Worm (Caenorhabditis elegans) whole organism, L4 larva: ENCODE data around the gene sam-4.

Experiments
- F26F4.8 ChIP-seq: fragments of 200-800 bp; sonication (Bioruptor generic); conservative IDR thresholded peaks from 2 replicates; pipeline ENCODE4 v1.3.6; 2022; ENCODE audit warnings: missing genetic modification characterization, missing compliant biosample characterization
- Y48G9A.11 ChIP-seq: fragments of 200-800 bp; sonication (Bioruptor generic); IDR thresholded peaks from 2 replicates; pipeline ENCODE4 v1.3.6; 2022; ENCODE audit warnings: missing genetic modification reagents, missing genetic modification characterization, missing compliant biosample characterization
- ama-1 ChIP-seq: fragments of 150-350 bp; optimal IDR thresholded peaks from 2 replicates; lab custom pipeline; 2014; ENCODE audit warnings: inconsistent platforms, mixed read lengths
- ceh-82 ChIP-seq: sonication (generic microtip); optimal IDR thresholded peaks from 2 replicates; lab custom pipeline; 2017; ENCODE audit warnings: missing biosample characterization, missing genetic modification characterization
- fos-1 ChIP-seq: fragments of 150-350 bp; optimal IDR thresholded peaks from 2 replicates; lab custom pipeline; 2014; ENCODE audit warnings: missing biosample characterization, missing genetic modification characterization
- lir-3 ChIP-seq: sonication (generic microtip); optimal IDR thresholded peaks from 2 replicates; lab custom pipeline; 2016; ENCODE audit warnings: mild to moderate bottlenecking, missing genetic modification characterization, missing compliant biosample characterization
- lsy-2 ChIP-seq, 2 experiments: fragments of 150-350 bp in 1 of 2; sonication (generic microtip) in 1 of 2; optimal IDR thresholded peaks; 2 replicates each; lab custom pipeline; 2014 to 2017; ENCODE audit warnings: missing biosample characterization in 2 of 2, missing genetic modification characterization in 2 of 2
- mdl-1 ChIP-seq, 2 experiments: fragments of 150-350 bp in 1 of 2; sonication (generic microtip) in 1 of 2; optimal IDR thresholded peaks; 2 replicates each; lab custom pipeline; 2014 to 2017; ENCODE audit warnings: missing biosample characterization in 2 of 2, missing genetic modification characterization in 2 of 2
- mep-1 ChIP-seq: fragments of 150-350 bp; sonication (generic microtip); optimal IDR thresholded peaks from 3 replicates; lab custom pipeline; 2014; ENCODE audit warnings: missing biosample characterization, missing genetic modification characterization
- mxl-3 ChIP-seq: fragments of 200-800 bp; sonication (Bioruptor generic); optimal IDR thresholded peaks from 2 replicates; lab custom pipeline; 2018; ENCODE audit warnings: mild to moderate bottlenecking, missing genetic modification characterization, missing compliant biosample characterization
- pha-4 ChIP-seq, 2 experiments: fragments of 150-350 bp in 1 of 2; fragments of 200-800 bp in 1 of 2; sonication (Bioruptor generic) in 1 of 2; IDR thresholded peaks in 1 of 2; optimal IDR thresholded peaks in 1 of 2; 2 replicates each; pipeline versions ENCODE4 v1.3.6 to Lab custom; 2014 to 2022; ENCODE audit warnings: missing genetic modification characterization in 2 of 2, missing genetic modification reagents in 2 of 2, missing biosample characterization in 1 of 2, missing compliant biosample characterization in 1 of 2
- snpc-4 ChIP-seq: fragments of 150-350 bp; optimal IDR thresholded peaks from 2 replicates; lab custom pipeline; 2014; ENCODE audit warnings: missing biosample characterization, missing genetic modification characterization
- zag-1 ChIP-seq: fragments of 150-350 bp; optimal IDR thresholded peaks from 2 replicates; lab custom pipeline; 2014; ENCODE audit warnings: missing biosample characterization, missing genetic modification characterization

DNA sequence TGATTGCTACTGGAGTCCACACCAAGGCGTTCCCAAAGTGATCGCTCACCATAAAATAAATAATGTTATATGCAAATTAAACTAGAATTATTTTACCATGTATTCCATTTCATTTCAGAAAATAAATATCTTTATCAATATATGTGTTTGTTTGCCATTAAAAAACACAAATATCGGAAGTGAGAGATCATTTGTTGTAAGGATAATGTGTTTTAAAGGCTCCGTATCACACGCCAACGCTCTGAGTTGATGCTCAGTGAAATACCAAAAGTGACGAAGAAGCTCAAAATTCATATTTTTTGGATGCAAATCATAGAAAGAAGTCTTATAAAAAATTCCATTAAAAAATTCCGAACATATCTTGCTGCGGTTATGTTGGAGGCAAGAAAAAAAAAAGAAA lies 47.1 kb upstream of the sam-4 start:
- TF ChIP-seq fos-1 (no peak), pha-4 (GFP tag; IDR thresholded peaks at IDR 0.05; lab: Robert Waterston, UW) (no peak), pha-4 (tag; optimal IDR thresholded peaks at IDR 0.05; lab: Kevin White, UChicago) (no peak), ceh-82 (tag; lab: Kevin White, UChicago) (no peak), snpc-4 (tag; lab: Kevin White, UChicago) (no peak), lir-3 (tag; lab: Kevin White, UChicago) (no peak), Y48G9A.11 (no peak), ama-1 (lab: Kevin White, UChicago) (no peak), zag-1 (tag; lab: Kevin White, UChicago) (no peak), mdl-1 (tag; optimal IDR thresholded peaks at IDR 0.05; lab: Kevin White, UChicago) (no peak), mxl-3 (GFP tag; lab: Kevin White, UChicago) (no peak), mep-1 (tag; lab: Kevin White, UChicago) (no peak), lsy-2 (tag; optimal IDR thresholded peaks at IDR 0.05; lab: Kevin White, UChicago) (no peak), F26F4.8 (no peak)
